Worm (Caenorhabditis elegans) whole organism, early embryonic: ENCODE data around the gene F35C8.5.

Experiments
- ama-1 ChIP-seq: fragments of 150-350 bp; optimal IDR thresholded peaks from 2 replicates; lab custom pipeline; 2014
- ceh-13 ChIP-seq: fragments of 200-800 bp; sonication (Bioruptor generic); optimal IDR thresholded peaks from 2 replicates; lab custom pipeline; 2018; ENCODE audit warnings: mild to moderate bottlenecking, missing genetic modification characterization, missing compliant biosample characterization
- tra-4 ChIP-seq: sonication (generic microtip); optimal IDR thresholded peaks from 2 replicates; lab custom pipeline; 2017; ENCODE audit warnings: missing genetic modification characterization, missing compliant biosample characterization

ce11 chrX:5413510-5413909 is 47.9 kb downstream of the F35C8.5 start, which contains the start of gene pks-1:
- TF ChIP-seq tra-4 (tag; lab: Kevin White, UChicago) = no peak
- TF ChIP-seq ceh-13 = no peak
- no peak for TF ChIP-seq ama-1 (lab: Kevin White, UChicago)
